Worm (Caenorhabditis elegans) whole organism, mixed stage, embryonic: ENCODE measurements around the gene cth-2.

ENCODE experiments used
- M03D4.4 ChIP-seq: sonication (generic microtip); optimal IDR thresholded peaks from 2 replicates; lab custom pipeline; 2017; ENCODE audit warnings: mild to moderate bottlenecking, missing genetic modification characterization, missing compliant biosample characterization
- bed-3 ChIP-seq: fragments of 200-800 bp; sonication (Bioruptor generic); optimal IDR thresholded peaks from 3 replicates; lab custom pipeline; 2018; ENCODE audit warnings: mild to moderate bottlenecking, missing genetic modification characterization, moderate library complexity, missing compliant biosample characterization
- blmp-1 ChIP-seq: fragments of 150-350 bp; optimal IDR thresholded peaks from 2 replicates; lab custom pipeline; 2014; ENCODE audit warnings: missing biosample characterization, missing genetic modification characterization
- ceh-39 ChIP-seq: fragments of 150-350 bp; optimal IDR thresholded peaks from 2 replicates; lab custom pipeline; 2014; ENCODE audit warnings: missing biosample characterization, missing genetic modification characterization
- ceh-43 ChIP-seq: fragments of 200-800 bp; sonication (Bioruptor generic); optimal IDR thresholded peaks from 2 replicates; lab custom pipeline; 2018; ENCODE audit warnings: mild to moderate bottlenecking, missing genetic modification characterization, moderate library complexity, missing compliant biosample characterization
- ceh-83 ChIP-seq: fragments of 200-800 bp; sonication (Bioruptor generic); optimal IDR thresholded peaks from 2 replicates; lab custom pipeline; 2018; ENCODE audit warnings: mild to moderate bottlenecking, missing genetic modification characterization, missing compliant biosample characterization
- ces-1 ChIP-seq: fragments of 150-350 bp; optimal IDR thresholded peaks from 2 replicates; lab custom pipeline; 2014; ENCODE audit warnings: missing biosample characterization, missing genetic modification reagents, missing genetic modification characterization
- cnd-1 ChIP-seq: fragments of 200-800 bp; sonication (Bioruptor generic); optimal IDR thresholded peaks from 2 replicates; lab custom pipeline; 2018; ENCODE audit warnings: mild to moderate bottlenecking, missing genetic modification characterization, missing compliant biosample characterization
- drap-1 ChIP-seq: fragments of 200-800 bp; sonication (Bioruptor generic); optimal IDR thresholded peaks from 3 replicates; lab custom pipeline; 2018; ENCODE audit warnings: mild to moderate bottlenecking, missing genetic modification characterization, missing compliant biosample characterization
- elt-3 ChIP-seq: fragments of 150-350 bp; optimal IDR thresholded peaks from 2 replicates; lab custom pipeline; 2014; ENCODE audit warnings: missing biosample characterization, missing genetic modification characterization
- flh-1 ChIP-seq: fragments of 200-800 bp; sonication (Bioruptor generic); optimal IDR thresholded peaks from 2 replicates; lab custom pipeline; 2018; ENCODE audit warnings: mild to moderate bottlenecking, missing genetic modification characterization, moderate library complexity, missing compliant biosample characterization
- ham-2 ChIP-seq: fragments of 200-800 bp; sonication (Bioruptor generic); optimal IDR thresholded peaks from 2 replicates; lab custom pipeline; 2018; ENCODE audit warnings: mild to moderate bottlenecking, missing genetic modification characterization, missing compliant biosample characterization
- hlh-1 ChIP-seq: fragments of 150-350 bp; optimal IDR thresholded peaks from 2 replicates; lab custom pipeline; 2014; ENCODE audit warnings: missing biosample characterization, missing genetic modification reagents, missing genetic modification characterization
- lin-13 ChIP-seq: fragments of 150-350 bp; optimal IDR thresholded peaks from 2 replicates; lab custom pipeline; 2014; ENCODE audit warnings: missing biosample characterization, missing genetic modification characterization
- lin-32 ChIP-seq: fragments of 200-800 bp; sonication (Bioruptor generic); optimal IDR thresholded peaks from 2 replicates; lab custom pipeline; 2018; ENCODE audit warnings: mild to moderate bottlenecking, missing genetic modification characterization, missing compliant biosample characterization
- lsy-2 ChIP-seq: fragments of 150-350 bp; optimal IDR thresholded peaks from 2 replicates; lab custom pipeline; 2014; ENCODE audit warnings: missing biosample characterization, missing genetic modification characterization
- mab-5 ChIP-seq: fragments of 150-350 bp; optimal IDR thresholded peaks from 2 replicates; lab custom pipeline; 2014; ENCODE audit warnings: missing biosample characterization, missing genetic modification characterization
- mep-1 ChIP-seq: fragments of 150-350 bp; optimal IDR thresholded peaks from 2 replicates; lab custom pipeline; 2017; ENCODE audit warnings: missing biosample characterization, missing genetic modification reagents, missing genetic modification characterization, inconsistent platforms
- mls-2 ChIP-seq: sonication (generic microtip); optimal IDR thresholded peaks from 2 replicates; lab custom pipeline; 2016; ENCODE audit warnings: mild to moderate bottlenecking, missing genetic modification characterization, moderate library complexity, missing compliant biosample characterization
- nhr-12 ChIP-seq: fragments of 150-350 bp; optimal IDR thresholded peaks from 2 replicates; lab custom pipeline; 2014; ENCODE audit warnings: missing biosample characterization, missing genetic modification characterization
- nhr-237 ChIP-seq: fragments of 150-350 bp; optimal IDR thresholded peaks from 2 replicates; lab custom pipeline; 2014; ENCODE audit warnings: missing biosample characterization, missing genetic modification characterization
- nhr-28 ChIP-seq: fragments of 150-350 bp; optimal IDR thresholded peaks from 2 replicates; lab custom pipeline; 2014; ENCODE audit warnings: missing biosample characterization, missing genetic modification characterization
- nhr-76 ChIP-seq: sonication (generic microtip); optimal IDR thresholded peaks from 2 replicates; lab custom pipeline; 2017; ENCODE audit warnings: missing biosample characterization, missing genetic modification characterization
- pha-4 ChIP-seq: fragments of 150-350 bp; optimal IDR thresholded peaks from 2 replicates; lab custom pipeline; 2018; ENCODE audit warnings: missing biosample characterization, missing genetic modification reagents, missing genetic modification characterization
- snpc-4 ChIP-seq: fragments of 150-350 bp; optimal IDR thresholded peaks from 2 replicates; lab custom pipeline; 2014; ENCODE audit warnings: missing biosample characterization, missing genetic modification characterization
- sptf-1 ChIP-seq: sonication (generic microtip); optimal IDR thresholded peaks from 2 replicates; lab custom pipeline; 2017; ENCODE audit warnings: mild to moderate bottlenecking, missing genetic modification characterization, moderate library complexity, missing compliant biosample characterization
- tbx-8 ChIP-seq: fragments of 200-800 bp; sonication (Bioruptor generic); optimal IDR thresholded peaks from 2 replicates; lab custom pipeline; 2018; ENCODE audit warnings: mild to moderate bottlenecking, missing genetic modification characterization, moderate library complexity, missing compliant biosample characterization
- unc-39 ChIP-seq: fragments of 150-350 bp; optimal IDR thresholded peaks from 2 replicates; lab custom pipeline; 2014; ENCODE audit warnings: missing biosample characterization, missing genetic modification characterization
- unc-62 ChIP-seq: fragments of 150-350 bp; optimal IDR thresholded peaks from 2 replicates; lab custom pipeline; 2014; ENCODE audit warnings: missing biosample characterization, missing genetic modification reagents, missing genetic modification characterization
- zip-8 ChIP-seq: fragments of 150-350 bp; optimal IDR thresholded peaks from 2 replicates; lab custom pipeline; 2014; ENCODE audit warnings: missing biosample characterization, missing genetic modification characterization
- ztf-11 ChIP-seq: fragments of 150-350 bp; optimal IDR thresholded peaks from 2 replicates; lab custom pipeline; 2014; ENCODE audit warnings: missing biosample characterization, missing genetic modification characterization

The cth-2 gene

DNA sequence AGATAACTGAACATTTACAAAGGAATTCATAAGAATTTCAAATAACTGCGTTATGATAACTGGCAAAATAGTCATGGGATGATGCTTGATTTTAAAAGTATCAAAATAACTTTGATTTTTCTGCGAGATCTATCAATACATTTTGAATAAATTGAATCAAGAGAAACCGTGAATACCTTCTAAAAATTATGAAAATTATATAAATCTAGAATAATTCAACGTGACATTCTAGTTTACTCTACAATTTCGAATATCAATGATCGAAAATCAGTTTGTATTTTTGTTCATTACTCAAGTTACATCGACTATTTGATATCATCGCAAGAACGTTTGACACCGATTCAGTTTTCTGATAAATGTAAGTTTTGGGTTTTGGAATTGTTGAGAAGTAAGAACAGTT lies 4.0 kb upstream of the cth-2 start, which contains the start of gene acs-6:
acs-6 (plus strand) TSS at position 301 of the 400 bp plus-strand sequence.
- TF ChIP-seq mep-1 (tag; lab: Kevin White, UChicago) = no peak
- no peak for TF ChIP-seq ces-1 (GFP tag; lab: Kevin White, UChicago)
- no peak for TF ChIP-seq lin-32 (GFP tag; lab: Kevin White, UChicago)
- no peak for TF ChIP-seq ceh-39 (tag; lab: Kevin White, UChicago)
- TF ChIP-seq lin-13 (tag; lab: Kevin White, UChicago) = no peak
- TF ChIP-seq bed-3 (GFP tag; lab: Kevin White, UChicago) = no peak
- TF ChIP-seq hlh-1 (tag; lab: Kevin White, UChicago) = no peak
- no peak for TF ChIP-seq elt-3 (tag; lab: Kevin White, UChicago)
- TF ChIP-seq lsy-2 (tag; lab: Kevin White, UChicago) = no peak
- TF ChIP-seq tbx-8 = no peak
- TF ChIP-seq nhr-76 (tag; lab: Kevin White, UChicago) = no peak

- no peak for TF ChIP-seq mab-5 (tag; lab: Kevin White, UChicago)
- TF ChIP-seq elt-3 (tag; lab: Kevin White, UChicago) = no peak
- TF ChIP-seq ham-2 (GFP tag; lab: Kevin White, UChicago) = no peak
- TF ChIP-seq ceh-43 = no peak
- TF ChIP-seq snpc-4 (tag; lab: Kevin White, UChicago) = no peak
- TF ChIP-seq unc-39 = no peak
- no peak for TF ChIP-seq nhr-12
- TF ChIP-seq lin-32 (GFP tag; lab: Kevin White, UChicago) = no peak
- TF ChIP-seq flh-1 (GFP tag; lab: Kevin White, UChicago) = no peak
- no peak for TF ChIP-seq bed-3 (GFP tag; lab: Kevin White, UChicago)
- TF ChIP-seq zip-8 = no peak
These were observed 3.0 kb upstream of the cth-2 start for ce11 chrII:7060791-7061190.

- TF ChIP-seq lsy-2 (tag; lab: Kevin White, UChicago) = no peak
- TF ChIP-seq M03D4.4 = no peak
- no peak for TF ChIP-seq ztf-11 (tag; lab: Kevin White, UChicago)
- no peak for TF ChIP-seq nhr-28 (tag; lab: Kevin White, UChicago)
- no peak for TF ChIP-seq cnd-1 (tag; lab: Kevin White, UChicago)
- no peak for TF ChIP-seq unc-62 (GFP tag; lab: Kevin White, UChicago)
- no peak for TF ChIP-seq nhr-12
- no peak for TF ChIP-seq blmp-1 (tag; lab: Kevin White, UChicago)
- TF ChIP-seq ceh-39 (tag; lab: Kevin White, UChicago) = no peak
- TF ChIP-seq ham-2 (GFP tag; lab: Kevin White, UChicago) = no peak
- no peak for TF ChIP-seq ceh-43
- no peak for TF ChIP-seq mls-2 (tag; lab: Kevin White, UChicago)
- no peak for TF ChIP-seq pha-4 (tag; lab: Kevin White, UChicago)
- TF ChIP-seq bed-3 (GFP tag; lab: Kevin White, UChicago) = no peak
- no peak for TF ChIP-seq elt-3 (tag; lab: Kevin White, UChicago)
- no peak for TF ChIP-seq nhr-237
- TF ChIP-seq zip-8 = no peak
- TF ChIP-seq lin-13 (tag; lab: Kevin White, UChicago) = no peak
- TF ChIP-seq, all 35 proteins: peak for 0
These were observed 2.4 kb upstream of the cth-2 start for ce11 chrII:7060202-7060601.

DNA sequence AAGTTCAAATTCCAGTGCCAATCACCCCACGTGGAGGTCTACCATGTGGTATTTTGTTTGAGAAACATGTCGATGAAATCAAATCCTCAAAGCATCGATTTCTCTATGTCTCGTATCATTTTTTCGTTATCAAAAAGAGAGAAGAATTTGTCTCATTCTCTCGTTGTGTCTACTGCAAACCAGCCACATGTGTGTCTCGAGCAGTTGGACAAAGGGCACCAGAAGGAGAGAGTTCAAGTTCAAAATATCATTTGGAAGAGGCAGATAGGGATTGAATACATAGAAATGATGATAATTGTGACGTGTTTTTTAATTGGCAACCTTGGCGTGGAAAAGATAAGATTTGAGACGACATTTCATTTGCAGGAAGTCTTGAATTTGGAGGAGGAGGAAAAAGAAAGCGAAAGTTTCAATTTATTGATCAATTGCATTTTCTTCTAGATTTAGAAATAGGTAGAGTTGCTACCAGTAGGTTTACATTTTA lies 1.6 kb upstream of the cth-2 start:
- TF ChIP-seq blmp-1 (tag; lab: Kevin White, UChicago) (peak; percentile 50), ceh-83 (GFP tag; lab: Kevin White, UChicago) (no peak), unc-62 (GFP tag; lab: Kevin White, UChicago) (peak; percentile 8), hlh-1 (tag; lab: Kevin White, UChicago) (peak; percentile 18), ceh-43 (no peak)

DNA sequence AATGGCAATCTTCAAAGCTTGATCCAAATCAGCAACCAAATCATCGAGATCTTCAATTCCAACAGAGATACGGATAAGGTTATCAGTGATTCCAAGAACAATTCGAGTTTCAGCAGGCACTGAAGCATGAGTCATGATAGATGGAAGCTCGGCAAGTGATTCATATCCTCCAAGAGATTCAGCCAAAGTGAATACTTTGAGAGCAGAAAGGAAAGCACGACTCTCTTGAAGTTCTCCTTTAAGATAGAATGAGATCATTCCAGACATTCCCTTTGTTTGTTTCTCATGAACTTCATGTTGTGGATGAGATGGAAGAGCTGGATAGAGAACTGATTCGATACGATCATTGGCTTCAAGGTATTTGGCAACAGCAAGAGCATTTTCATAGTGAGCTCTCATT lies 1.4 kb downstream of the cth-2 start:
- TF ChIP-seq ces-1 (GFP tag; lab: Kevin White, UChicago) = no peak
- no peak for TF ChIP-seq flh-1 (GFP tag; lab: Kevin White, UChicago)
- TF ChIP-seq lsy-2 (tag; lab: Kevin White, UChicago) = no peak
- TF ChIP-seq blmp-1 (tag; lab: Kevin White, UChicago) = no peak
- no peak for TF ChIP-seq nhr-28 (tag; lab: Kevin White, UChicago)
- no peak for TF ChIP-seq bed-3 (GFP tag; lab: Kevin White, UChicago)
- no peak for TF ChIP-seq tbx-8
- TF ChIP-seq drap-1 (GFP tag; lab: Kevin White, UChicago) = no peak
- no peak for TF ChIP-seq sptf-1 (tag; lab: Kevin White, UChicago)
- TF ChIP-seq ceh-43 = no peak
- no peak for TF ChIP-seq lin-32 (GFP tag; lab: Kevin White, UChicago)
- TF ChIP-seq mls-2 (tag; lab: Kevin White, UChicago) = no peak
- TF ChIP-seq zip-8 = no peak
